Fruit fly (Drosophila melanogaster) whole organism, embryonic: ENCODE measurements around the gene CG1246.
A peak's percentile ranks its signal among the peaks of the same experiment; 100 is the strongest.

Experiments used
- Antp ChIP-seq: fragments of 200-800 bp; sonication (Bioruptor generic); optimal IDR thresholded peaks from 3 replicates; lab custom pipeline; 2016; ENCODE audit warnings: missing biosample characterization, missing genetic modification characterization
- Awh ChIP-seq: fragments of 200-800 bp; sonication (Bioruptor generic); IDR thresholded peaks from 2 replicates; pipeline ENCODE4, ENCODE4 v1.3.6; 2022; ENCODE audit warnings: missing biosample characterization, missing genetic modification characterization
- C15 ChIP-seq: fragments of 200-800 bp; sonication (Bioruptor generic); IDR thresholded peaks from 3 replicates; pipeline ENCODE4 v1.3.6; 2022; ENCODE audit warnings: missing biosample characterization, missing genetic modification characterization
- CG11456 ChIP-seq: fragments of 200-800 bp; sonication (Bioruptor generic); IDR thresholded peaks from 3 replicates; pipeline ENCODE4 v1.3.6; 2022; ENCODE audit warnings: missing biosample characterization, missing genetic modification characterization
- CG11504 ChIP-seq: fragments of 200-800 bp; sonication (Bioruptor generic); optimal IDR thresholded peaks from 3 replicates; lab custom pipeline; 2019; ENCODE audit warnings: missing biosample characterization, mild to moderate bottlenecking, missing genetic modification characterization, moderate library complexity
- CG12942 ChIP-seq: fragments of 200-800 bp; sonication (Bioruptor generic); optimal IDR thresholded peaks from 3 replicates; lab custom pipeline; 2016; ENCODE audit warnings: missing biosample characterization, missing genetic modification characterization
- CG14710 ChIP-seq: fragments of 200-800 bp; sonication (Bioruptor generic); optimal IDR thresholded peaks from 3 replicates; lab custom pipeline; 2019; ENCODE audit warnings: missing biosample characterization, mild to moderate bottlenecking, missing genetic modification characterization, moderate library complexity
- CG15601 ChIP-seq: fragments of 200-800 bp; sonication (Bioruptor generic); optimal IDR thresholded peaks from 3 replicates; lab custom pipeline; 2019; ENCODE audit warnings: missing biosample characterization, mild to moderate bottlenecking, missing genetic modification characterization, moderate library complexity
- CG2116 ChIP-seq: fragments of 200-800 bp; sonication (Bioruptor generic); optimal IDR thresholded peaks from 3 replicates; lab custom pipeline; 2018; ENCODE audit warnings: missing biosample characterization, mild to moderate bottlenecking, missing genetic modification characterization
- CG30403 ChIP-seq: fragments of 200-800 bp; sonication (Bioruptor generic); optimal IDR thresholded peaks from 3 replicates; lab custom pipeline; 2016; ENCODE audit warnings: missing biosample characterization, missing genetic modification characterization
- CG32772 ChIP-seq: fragments of 200-800 bp; sonication (Bioruptor generic); IDR thresholded peaks from 2 replicates; pipeline ENCODE4 v1.3.6; 2022; ENCODE audit warnings: missing biosample characterization, missing genetic modification characterization
- CG34422 ChIP-seq: fragments of 200-800 bp; sonication (Bioruptor generic); IDR thresholded peaks from 3 replicates; pipeline ENCODE4 v1.3.6; 2022; ENCODE audit warnings: missing biosample characterization, missing genetic modification characterization
- CG3838 ChIP-seq: fragments of 200-800 bp; sonication (Bioruptor generic); optimal IDR thresholded peaks from 3 replicates; lab custom pipeline; 2016; ENCODE audit warnings: missing biosample characterization, missing genetic modification characterization
- CG4424 ChIP-seq: fragments of 200-800 bp; sonication (Bioruptor generic); optimal IDR thresholded peaks from 3 replicates; lab custom pipeline; 2016; ENCODE audit warnings: missing biosample characterization, missing genetic modification characterization
- CG4854 ChIP-seq: fragments of 200-800 bp; sonication (Bioruptor generic); optimal IDR thresholded peaks from 2 replicates; lab custom pipeline; 2016; ENCODE audit warnings: missing biosample characterization, missing genetic modification characterization, inconsistent platforms
- CG5953 ChIP-seq: fragments of 200-800 bp; sonication (Bioruptor generic); IDR thresholded peaks from 2 replicates; pipeline ENCODE4 v1.3.6; 2022; ENCODE audit warnings: missing biosample characterization, missing genetic modification characterization
- CG7839 ChIP-seq: fragments of 200-800 bp; sonication (Bioruptor generic); optimal IDR thresholded peaks from 3 replicates; lab custom pipeline; 2018; ENCODE audit warnings: missing biosample characterization, mild to moderate bottlenecking, missing genetic modification characterization, moderate library complexity
- CG7963 ChIP-seq: fragments of 200-800 bp; sonication (Bioruptor generic); IDR thresholded peaks from 3 replicates; pipeline ENCODE4 v1.3.6; 2022; ENCODE audit warnings: missing biosample characterization, missing genetic modification characterization; ENCODE audit not compliant: partially characterized antibody
- CG8388 ChIP-seq: fragments of 200-800 bp; sonication (Bioruptor generic); optimal IDR thresholded peaks from 2 replicates; lab custom pipeline; 2019; ENCODE audit warnings: missing biosample characterization, mild to moderate bottlenecking, missing genetic modification characterization, moderate library complexity
- CG9437 ChIP-seq: fragments of 200-800 bp; sonication (Bioruptor generic); optimal IDR thresholded peaks from 2 replicates; lab custom pipeline; 2018; ENCODE audit warnings: missing biosample characterization, mild to moderate bottlenecking, missing genetic modification characterization
- Dp ChIP-seq: fragments of 200-800 bp; sonication (Bioruptor generic); optimal IDR thresholded peaks from 2 replicates; lab custom pipeline; 2018; ENCODE audit warnings: missing biosample characterization, mild to moderate bottlenecking, missing genetic modification characterization, moderate library complexity
- E2f2 ChIP-seq: fragments of 200-800 bp; sonication (Bioruptor generic); IDR thresholded peaks from 2 replicates; pipeline ENCODE4 v1.3.6; 2022; ENCODE audit warnings: missing biosample characterization, missing genetic modification characterization
- Fer1 ChIP-seq: fragments of 200-800 bp; sonication (Bioruptor generic); optimal IDR thresholded peaks from 2 replicates; lab custom pipeline; 2017; ENCODE audit warnings: missing biosample characterization, mild to moderate bottlenecking, missing genetic modification characterization
- HLH3B ChIP-seq: fragments of 200-800 bp; sonication (Bioruptor generic); IDR thresholded peaks from 2 replicates; pipeline ENCODE4 v1.3.6; 2022; ENCODE audit warnings: missing biosample characterization, missing genetic modification characterization
- Hr3 ChIP-seq: fragments of 200-800 bp; sonication (Bioruptor generic); optimal IDR thresholded peaks from 3 replicates; lab custom pipeline; 2016; ENCODE audit warnings: missing biosample characterization, missing genetic modification characterization
- MESR4 ChIP-seq: fragments of 200-800 bp; sonication (Bioruptor generic); optimal IDR thresholded peaks from 2 replicates; lab custom pipeline; 2018; ENCODE audit warnings: missing biosample characterization, mild to moderate bottlenecking, missing genetic modification characterization, moderate library complexity
- Meics ChIP-seq: fragments of 200-800 bp; sonication (Bioruptor generic); optimal IDR thresholded peaks from 2 replicates; lab custom pipeline; 2017; ENCODE audit warnings: missing biosample characterization, mild to moderate bottlenecking, missing genetic modification characterization
- Ptx1 ChIP-seq: fragments of 200-800 bp; sonication (Bioruptor generic); IDR thresholded peaks from 2 replicates; pipeline ENCODE4 v1.3.6; 2022; ENCODE audit warnings: missing biosample characterization, missing genetic modification characterization
- Rfx ChIP-seq: fragments of 200-800 bp; sonication (Bioruptor generic); IDR thresholded peaks from 2 replicates; pipeline ENCODE4 v1.3.6; 2022; ENCODE audit warnings: missing biosample characterization, missing genetic modification characterization
- Six4 ChIP-seq: fragments of 200-800 bp; sonication (Bioruptor generic); optimal IDR thresholded peaks from 2 replicates; lab custom pipeline; 2016; ENCODE audit warnings: missing biosample characterization, missing genetic modification characterization
- Sry-δ ChIP-seq: fragments of 200-800 bp; sonication (Bioruptor generic); optimal IDR thresholded peaks from 2 replicates; lab custom pipeline; 2016; ENCODE audit warnings: missing biosample characterization, missing genetic modification characterization
- Stat92E ChIP-seq, 3 experiments: fragments of >200 bp in 2 of 3; fragments of 200-800 bp in 1 of 3; sonication (Bioruptor generic) in 1 of 3; optimal IDR thresholded peaks; 2 replicates each; lab custom pipeline; 2017 to 2019; ENCODE audit warnings: missing biosample characterization in 3 of 3, missing genetic modification characterization in 3 of 3, mild to moderate bottlenecking in 1 of 3, moderate library complexity in 1 of 3
- TFAM ChIP-seq: fragments of 200-800 bp; sonication (Bioruptor generic); optimal IDR thresholded peaks from 2 replicates; lab custom pipeline; 2017; ENCODE audit warnings: missing biosample characterization, missing genetic modification characterization, inconsistent platforms
- az2 ChIP-seq: fragments of 200-800 bp; sonication (Bioruptor generic); optimal IDR thresholded peaks from 3 replicates; lab custom pipeline; 2016; ENCODE audit warnings: missing biosample characterization, missing genetic modification characterization
- bigmax ChIP-seq: fragments of 200-800 bp; sonication (Bioruptor generic); optimal IDR thresholded peaks from 2 replicates; lab custom pipeline; 2018; ENCODE audit warnings: missing biosample characterization, mild to moderate bottlenecking, missing genetic modification characterization
- crc ChIP-seq: fragments of 200-800 bp; sonication (Bioruptor generic); optimal IDR thresholded peaks from 2 replicates; lab custom pipeline; 2016; ENCODE audit warnings: missing biosample characterization, missing genetic modification characterization
- cwo ChIP-seq: fragments of 200-800 bp; sonication (Bioruptor generic); optimal IDR thresholded peaks from 3 replicates; lab custom pipeline; 2017; ENCODE audit warnings: missing biosample characterization, missing genetic modification characterization, mild to moderate bottlenecking, moderate library complexity, missing genetic modification reagents
- disco-r ChIP-seq: fragments of 200-800 bp; sonication (Bioruptor generic); optimal IDR thresholded peaks from 2 replicates; lab custom pipeline; 2016; ENCODE audit warnings: missing biosample characterization, missing genetic modification characterization
- gem ChIP-seq: fragments of 200-800 bp; sonication (Bioruptor generic); optimal IDR thresholded peaks from 2 replicates; lab custom pipeline; 2019; ENCODE audit warnings: missing biosample characterization, mild to moderate bottlenecking, missing genetic modification characterization, moderate library complexity
- hkb ChIP-seq, 2 experiments: fragments of 200-800 bp in 1 of 2; fragments of >200 bp in 1 of 2; sonication (Bioruptor generic) in 1 of 2; IDR thresholded peaks in 1 of 2; optimal IDR thresholded peaks in 1 of 2; 2 replicates each; pipeline versions ENCODE4 v1.3.6 to Lab custom; 2017 to 2022; ENCODE audit warnings: missing biosample characterization in 1 of 2, missing genetic modification characterization in 1 of 2
- pzg ChIP-seq: fragments of 200-800 bp; sonication (Bioruptor generic); optimal IDR thresholded peaks from 3 replicates; lab custom pipeline; 2018; ENCODE audit warnings: missing biosample characterization, mild to moderate bottlenecking, missing genetic modification characterization, moderate library complexity
- ro ChIP-seq: fragments of 200-800 bp; sonication (Bioruptor generic); IDR thresholded peaks from 2 replicates; pipeline ENCODE4 v1.3.6; 2022; ENCODE audit warnings: missing biosample characterization, missing genetic modification characterization
- slp2 ChIP-seq: fragments of 200-800 bp; sonication (Bioruptor generic); optimal IDR thresholded peaks from 2 replicates; lab custom pipeline; 2016; ENCODE audit warnings: missing biosample characterization, missing genetic modification characterization
- sr ChIP-seq: fragments of 200-800 bp; sonication (Bioruptor generic); IDR thresholded peaks from 3 replicates; pipeline ENCODE4 v1.3.6; 2022; ENCODE audit warnings: missing biosample characterization, missing genetic modification characterization
- stwl ChIP-seq: fragments of 200-800 bp; sonication (Bioruptor generic); optimal IDR thresholded peaks from 3 replicates; lab custom pipeline; 2018; ENCODE audit warnings: missing biosample characterization, mild to moderate bottlenecking, missing genetic modification characterization, moderate library complexity
- tll ChIP-seq, 2 experiments: fragments of 200-800 bp in 1 of 2; fragments of >200 bp in 1 of 2; sonication (Bioruptor generic) in 1 of 2; optimal IDR thresholded peaks; 2 replicates each; lab custom pipeline; 2017 to 2019; ENCODE audit warnings: missing biosample characterization in 2 of 2, missing genetic modification characterization in 2 of 2, mild to moderate bottlenecking in 1 of 2, moderate library complexity in 1 of 2
- tx ChIP-seq: fragments of 200-800 bp; sonication (Bioruptor generic); optimal IDR thresholded peaks from 2 replicates; lab custom pipeline; 2016; ENCODE audit warnings: missing biosample characterization, missing genetic modification characterization
- zen ChIP-seq: fragments of 200-800 bp; sonication (Bioruptor generic); optimal IDR thresholded peaks from 3 replicates; lab custom pipeline; 2018; ENCODE audit warnings: missing biosample characterization, mild to moderate bottlenecking, missing genetic modification characterization, moderate library complexity
- zf30C ChIP-seq: fragments of 200-800 bp; sonication (Bioruptor generic); optimal IDR thresholded peaks from 3 replicates; lab custom pipeline; 2018; ENCODE audit warnings: missing biosample characterization, mild to moderate bottlenecking, missing genetic modification characterization
- zfh1 ChIP-seq: fragments of 200-800 bp; sonication (Bioruptor generic); IDR thresholded peaks from 3 replicates; pipeline ENCODE4 v1.3.6; 2022; ENCODE audit warnings: missing biosample characterization, missing genetic modification characterization

Gene CG1246

dm6 chr3L:2651800-2652199, 4.0 kb downstream of the CG1246 start, which contains the start of the genes ProRS-m, CG42304 and Snup (continued):
- no peak for TF ChIP-seq tx (GFP tag; lab: Kevin White, UChicago)
- TF ChIP-seq C15 (GFP tag; lab: Robert Waterston, UW), result 0 out of 3 replicates have a peak, but pooled peaks have one; percentile 24
- no peak for TF ChIP-seq hkb (optimal IDR thresholded peaks at IDR 0.05; lab: Kevin White, UChicago)
- TF ChIP-seq hkb (GFP tag; IDR thresholded peaks at IDR 0.05; lab: Robert Waterston, UW), result peak; percentile 63; the same call in 1 of the 2 replicates
- peak; percentile 84 for TF ChIP-seq HLH3B
- peak; percentile 92 for TF ChIP-seq stwl (tag; lab: Kevin White, UChicago)
- TF ChIP-seq az2 (GFP tag; lab: Kevin White, UChicago), result peak; percentile 22
- TF ChIP-seq CG15601 (tag; lab: Kevin White, UChicago), result no peak
- TF ChIP-seq CG34422, result peak; percentile 74
- peak; percentile 88 for TF ChIP-seq Ptx1 (GFP tag; lab: Robert Waterston, UW)
- peak; percentile 12 for TF ChIP-seq CG12942 (GFP tag; lab: Kevin White, UChicago)
- no peak for TF ChIP-seq Fer1 (GFP tag; lab: Kevin White, UChicago)
- TF ChIP-seq crc (GFP tag; lab: Kevin White, UChicago), result no peak
- TF ChIP-seq cwo (GFP tag; lab: Kevin White, UChicago), result no peak
- no peak for TF ChIP-seq CG4424 (GFP tag; lab: Kevin White, UChicago)
- TF ChIP-seq Hr3 (GFP tag; lab: Kevin White, UChicago), result peak; percentile 58
- TF ChIP-seq zfh1 (GFP tag; lab: Robert Waterston, UW), result 0 out of 3 replicates have a peak, but pooled peaks have one; percentile 53
- TF ChIP-seq CG11504, result no peak
- peak; percentile 15 for TF ChIP-seq Dp (GFP tag; lab: Kevin White, UChicago)
- TF ChIP-seq CG4854 (GFP tag; lab: Kevin White, UChicago), result no peak
- TF ChIP-seq Rfx, result peak; percentile 47; the same call in 1 of the 2 replicates
- no peak for TF ChIP-seq CG3838 (GFP tag; lab: Kevin White, UChicago)
- no peak for TF ChIP-seq slp2 (GFP tag; lab: Kevin White, UChicago)
- TF ChIP-seq Stat92E (GFP tag; optimal IDR thresholded peaks at IDR 0.05; lab: Kevin White, UChicago), result peak in 1 of 3 experiments; percentile 18
- TF ChIP-seq disco-r (GFP tag; lab: Kevin White, UChicago), result no peak
- TF ChIP-seq CG30403 (GFP tag; lab: Kevin White, UChicago), result peak; percentile 37
- TF ChIP-seq pzg (GFP tag; lab: Kevin White, UChicago), result peak; percentile 18
- TF ChIP-seq tll (GFP tag; optimal IDR thresholded peaks at IDR 0.05; lab: Kevin White, UChicago), result peak in 1 of 2 experiments; percentile 23
- peak; percentile 75 for TF ChIP-seq CG32772 (GFP tag; lab: Robert Waterston, UW)
- peak; percentile 41 for TF ChIP-seq CG2116 (GFP tag; lab: Kevin White, UChicago)
- TF ChIP-seq gem (tag; lab: Kevin White, UChicago), result peak; percentile 84
- TF ChIP-seq CG7963 (GFP tag; lab: Robert Waterston, UW), result no peak
- peak; percentile 30 for TF ChIP-seq CG9437 (GFP tag; lab: Kevin White, UChicago)
- no peak for TF ChIP-seq Sry-δ (GFP tag; lab: Kevin White, UChicago)
- peak; percentile 70 for TF ChIP-seq CG7839 (tag; lab: Kevin White, UChicago)
- TF ChIP-seq CG14710 (tag; lab: Kevin White, UChicago), result peak; percentile 89
- 0 out of 3 replicates have a peak, but pooled peaks have one; percentile 11 for TF ChIP-seq CG11456
- TF ChIP-seq TFAM (GFP tag; lab: Kevin White, UChicago), result no peak
- no peak for TF ChIP-seq MESR4 (GFP tag; lab: Kevin White, UChicago)
- TF ChIP-seq E2f2, result peak; percentile 57
- no peak for TF ChIP-seq CG5953 (GFP tag; lab: Robert Waterston, UW)
- no peak for TF ChIP-seq Six4 (GFP tag; lab: Kevin White, UChicago)
- TF ChIP-seq Antp (GFP tag; lab: Kevin White, UChicago), result no peak
- peak; percentile 52; the same call in 1 of the 2 replicates for TF ChIP-seq ro (GFP tag; lab: Robert Waterston, UW)
- no peak for TF ChIP-seq sr (GFP tag; lab: Robert Waterston, UW)
- peak; percentile 81 for TF ChIP-seq zf30C (GFP tag; lab: Kevin White, UChicago)
- peak; percentile 73 for TF ChIP-seq bigmax (GFP tag; lab: Kevin White, UChicago)
- TF ChIP-seq Awh, result peak; percentile 82
- TF ChIP-seq Meics (GFP tag; lab: Kevin White, UChicago), result peak; percentile 34
- TF ChIP-seq CG8388 (GFP tag; lab: Kevin White, UChicago), result peak; percentile 61
- peak; percentile 66 for TF ChIP-seq zen (tag; lab: Kevin White, UChicago)
